Fruit fly (Drosophila melanogaster): Measurements from ENCODE around the gene CG46306.
A peak's percentile ranks its signal among the peaks of the same experiment; 100 is the strongest.

CG46306 gene

dm6 chrX:16833097-16833496, 2.2 kb downstream of the CG46306 start (continued):
- TF ChIP-seq CG30431 (GFP tag; optimal IDR thresholded peaks at IDR 0.05) (peak; percentile 64), CG17328 (GFP tag; IDR thresholded peaks at IDR 0.05) (peak; percentile 88), schlank (tag; optimal IDR thresholded peaks at IDR 0.05) (peak; percentile 23), CG42726 (GFP tag; IDR thresholded peaks at IDR 0.05; ENCODE audit: partially characterized antibody) (no peak), zf30C (GFP tag; optimal IDR thresholded peaks at IDR 0.05) (no peak), Xrp1 (GFP tag; IDR thresholded peaks at IDR 0.05) (peak; percentile 84), lov (optimal IDR thresholded peaks at IDR 0.05) (no peak), lov (GFP tag; IDR thresholded peaks at IDR 0.05) (peak; percentile 67; the same call in 2 of the 3 replicates), CG9609 (GFP tag; optimal IDR thresholded peaks at IDR 0.05) (peak; percentile 48), scrt (GFP tag; optimal IDR thresholded peaks at IDR 0.05) (peak; percentile 30), CG7372 (GFP tag; IDR thresholded peaks at IDR 0.05) (0 out of 2 replicates have a peak, but pooled peaks have one; percentile 24), CG10366 (GFP tag; IDR thresholded peaks at IDR 0.05) (peak; percentile 79), pho (GFP tag; optimal IDR thresholded peaks at IDR 0.05) (no peak), CG6765 (GFP tag; optimal IDR thresholded peaks at IDR 0.05) (no peak), CG12769 (tag; optimal IDR thresholded peaks at IDR 0.05) (peak; percentile 78), lmd (GFP tag; IDR thresholded peaks at IDR 0.05) (peak; percentile 82), dmrt99B (tag; optimal IDR thresholded peaks at IDR 0.05) (peak; percentile 88), BEAF-32 (GFP tag; optimal IDR thresholded peaks at IDR 0.05) (no peak), jumu (GFP tag; optimal IDR thresholded peaks at IDR 0.05) (peak; percentile 56), kah (GFP tag; optimal IDR thresholded peaks at IDR 0.05) (peak; percentile 62), jigr1 (GFP tag; IDR thresholded peaks at IDR 0.05) (peak; percentile 55; the same call in 1 of the 3 replicates), GATAe (GFP tag; conservative IDR thresholded peaks at IDR 0.05) (no peak), CG7786 (GFP tag; optimal IDR thresholded peaks at IDR 0.05) (peak; percentile 53), CG15073 (GFP tag; optimal IDR thresholded peaks at IDR 0.05) (no peak), hkb (optimal IDR thresholded peaks at IDR 0.05) (no peak), hkb (GFP tag; IDR thresholded peaks at IDR 0.05) (peak; percentile 85), CG12659 (GFP tag; optimal IDR thresholded peaks at IDR 0.05) (peak; percentile 62), CG10565 (GFP tag; optimal IDR thresholded peaks at IDR 0.05) (no peak), E2f2 (GFP tag; IDR thresholded peaks at IDR 0.05) (peak; percentile 43; the same call in 1 of the 2 replicates), CG3065 (GFP tag; optimal IDR thresholded peaks at IDR 0.05) (peak; percentile 9), inv (GFP tag; IDR thresholded peaks at IDR 0.05; ENCODE audit: partially characterized antibody) (no peak), CG10267 (tag; optimal IDR thresholded peaks at IDR 0.05) (peak; percentile 65), CG15011 (GFP tag; optimal IDR thresholded peaks at IDR 0.05) (peak; percentile 47), CG2116 (GFP tag; optimal IDR thresholded peaks at IDR 0.05) (peak; percentile 12), CG17802 (tag; optimal IDR thresholded peaks at IDR 0.05) (peak; percentile 39), gsb-n (tag; optimal IDR thresholded peaks at IDR 0.05) (peak; percentile 80), ftz-f1 (GFP tag; optimal IDR thresholded peaks at IDR 0.05) (no peak), Fer1 (GFP tag; optimal IDR thresholded peaks at IDR 0.05) (peak; percentile 57), exex (tag; optimal IDR thresholded peaks at IDR 0.05) (no peak), sim (GFP tag; IDR thresholded peaks at IDR 0.05) (no peak), hth (optimal IDR thresholded peaks at IDR 0.05) (no peak), Blimp-1 (GFP tag; optimal IDR thresholded peaks at IDR 0.05) (peak; percentile 81), CG13123 (GFP tag; optimal IDR thresholded peaks at IDR 0.05) (peak; percentile 13), stwl (tag; optimal IDR thresholded peaks at IDR 0.05) (no peak), cato (GFP tag; optimal IDR thresholded peaks at IDR 0.05; ENCODE audit: borderline replicate concordance) (peak; percentile 59), Vsx1 (GFP tag; optimal IDR thresholded peaks at IDR 0.05) (peak; percentile 33), Tbp (GFP tag; optimal IDR thresholded peaks at IDR 0.05) (no peak), CG17612 (GFP tag; IDR thresholded peaks at IDR 0.05) (0 out of 2 replicates have a peak, but pooled peaks have one; percentile 35), Doc2 (GFP tag; IDR thresholded peaks at IDR 0.05) (no peak), CG14860 (GFP tag; IDR thresholded peaks at IDR 0.05; ENCODE audit: partially characterized antibody) (no peak), D19B (GFP tag; optimal IDR thresholded peaks at IDR 0.05) (peak; percentile 19)

All from whole organism, embryonic.